Worm (Caenorhabditis elegans) whole organism, midembryonic: ENCODE measurements around the gene C45B2.3.

Experiments used
- T22C8.4 ChIP-seq: fragments of 200-800 bp; sonication (Bioruptor generic); IDR thresholded peaks from 2 replicates; pipeline ENCODE4 v1.3.6; 2022; ENCODE audit warnings: missing genetic modification characterization, missing compliant biosample characterization
- flt-1 ChIP-seq: fragments of 200-800 bp; sonication (Bioruptor generic); IDR thresholded peaks from 2 replicates; pipeline ENCODE4 v1.3.6; 2022; ENCODE audit warnings: missing genetic modification characterization, missing compliant biosample characterization
- klf-2 ChIP-seq: fragments of 200-800 bp; sonication (Bioruptor generic); conservative IDR thresholded peaks from 2 replicates; pipeline ENCODE4 v1.3.6; 2022; ENCODE audit warnings: missing genetic modification reagents, missing genetic modification characterization, missing compliant biosample characterization
- med-1 ChIP-seq: sonication (generic microtip); optimal IDR thresholded peaks from 2 replicates; lab custom pipeline; 2017; ENCODE audit warnings: missing genetic modification characterization, mild to moderate bottlenecking, missing compliant biosample characterization, antibody characterized with exemption, missing genetic modification reagents; ENCODE audit not compliant: insufficient read depth
- ref-1 ChIP-seq: fragments of 200-800 bp; sonication (Bioruptor generic); conservative IDR thresholded peaks from 2 replicates; pipeline ENCODE4 v1.3.6; 2022; ENCODE audit warnings: missing genetic modification reagents, missing genetic modification characterization, missing compliant biosample characterization
- ztf-23 ChIP-seq: fragments of 200-800 bp; sonication (Bioruptor generic); IDR thresholded peaks from 2 replicates; pipeline ENCODE4 v1.3.6; 2022; ENCODE audit warnings: missing genetic modification reagents, missing genetic modification characterization, missing compliant biosample characterization
- ztf-29 ChIP-seq: fragments of 200-800 bp; sonication (Bioruptor generic); IDR thresholded peaks from 2 replicates; pipeline ENCODE4 v1.3.6; 2022; ENCODE audit warnings: missing genetic modification reagents, missing genetic modification characterization, missing compliant biosample characterization

ce11 chrX:6057580-6058305 lies 25.0 kb upstream of the C45B2.3 start, which contains the start of gene gln-1:
- 0 out of 2 replicates have a peak, but pooled peaks have one; percentile 18 for TF ChIP-seq ztf-23
- no peak for TF ChIP-seq ref-1 (GFP tag; lab: Robert Waterston, UW)
- no peak for TF ChIP-seq flt-1 (GFP tag; lab: Robert Waterston, UW)
- TF ChIP-seq T22C8.4 (GFP tag; lab: Robert Waterston, UW) = no peak
- TF ChIP-seq med-1 (GFP tag; lab: Kevin White, UChicago) = no peak
- TF ChIP-seq klf-2 (GFP tag; lab: Robert Waterston, UW) = no peak
- TF ChIP-seq ztf-29 (GFP tag; lab: Robert Waterston, UW) = no peak
